Fruit fly (Drosophila melanogaster) Kc167 (cell line): ENCODE data around the gene CG10845.

Source experiments
- Myc ChIP-seq: fragments of >200 bp; optimal IDR thresholded peaks from 2 replicates; lab custom pipeline; 2017; ENCODE audit warnings: missing external identifiers
- Sin3A ChIP-seq: fragments of >200 bp; optimal IDR thresholded peaks from 2 replicates; lab custom pipeline; 2018; ENCODE audit warnings: missing external identifiers
- h ChIP-seq: fragments of >200 bp; optimal IDR thresholded peaks from 3 replicates; lab custom pipeline; 2018; ENCODE audit warnings: missing external identifiers
- insv ChIP-seq: fragments of >200 bp; optimal IDR thresholded peaks from 3 replicates; lab custom pipeline; 2018; ENCODE audit warnings: missing external identifiers
- psq ChIP-seq: fragments of >200 bp; optimal IDR thresholded peaks from 2 replicates; lab custom pipeline; 2017; ENCODE audit warnings: missing external identifiers
- ttk ChIP-seq: sonication (Bioruptor generic); optimal IDR thresholded peaks from 2 replicates; lab custom pipeline; 2017; ENCODE audit warnings: missing external identifiers

The CG10845 gene

DNA sequence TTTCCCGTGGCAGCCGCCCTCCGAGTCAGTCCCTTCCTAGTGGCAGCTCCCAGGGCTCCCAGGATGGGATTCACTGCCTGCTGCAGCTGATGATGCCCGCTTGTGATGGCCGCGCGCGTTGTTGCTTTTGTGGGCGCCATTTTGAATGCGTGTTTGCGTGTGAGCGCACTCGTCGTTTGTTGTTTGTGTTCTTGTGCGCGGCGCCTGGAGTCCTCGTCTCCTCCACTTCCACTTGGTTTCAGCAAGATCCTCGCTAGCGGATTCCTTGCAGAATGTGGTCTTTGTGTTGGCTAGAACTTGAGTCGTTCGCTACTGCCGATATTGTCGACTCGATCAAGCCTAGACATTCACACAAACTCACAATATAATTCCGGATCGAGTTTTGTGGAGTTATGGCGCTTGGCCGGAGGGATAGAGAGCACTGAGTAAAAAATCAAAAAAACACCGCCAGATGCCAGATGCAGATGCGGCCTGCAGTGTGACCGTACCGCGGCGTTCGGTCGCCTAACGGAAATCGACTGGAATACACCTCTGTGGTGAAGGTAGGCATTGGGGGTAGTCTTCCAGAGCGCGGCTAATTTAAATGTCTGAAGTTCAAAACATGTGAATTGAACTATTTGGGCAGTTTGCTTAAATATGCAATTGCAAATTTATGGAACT lies 30.4 kb upstream of the CG10845 start, which contains the start of gene CycB3:
Gene CycB3 (minus strand): TSS at position 428 of the 660 bp plus-strand sequence.
- no peak for TF ChIP-seq ttk (lab: Kevin White, UChicago)
- TF ChIP-seq Sin3A (lab: Kevin White, UChicago) = no peak
- no peak for TF ChIP-seq insv (lab: Kevin White, UChicago)
- no peak for TF ChIP-seq Myc (lab: Kevin White, UChicago)
- TF ChIP-seq h (lab: Kevin White, UChicago) = no peak
- TF ChIP-seq psq (lab: Kevin White, UChicago) = no peak

DNA sequence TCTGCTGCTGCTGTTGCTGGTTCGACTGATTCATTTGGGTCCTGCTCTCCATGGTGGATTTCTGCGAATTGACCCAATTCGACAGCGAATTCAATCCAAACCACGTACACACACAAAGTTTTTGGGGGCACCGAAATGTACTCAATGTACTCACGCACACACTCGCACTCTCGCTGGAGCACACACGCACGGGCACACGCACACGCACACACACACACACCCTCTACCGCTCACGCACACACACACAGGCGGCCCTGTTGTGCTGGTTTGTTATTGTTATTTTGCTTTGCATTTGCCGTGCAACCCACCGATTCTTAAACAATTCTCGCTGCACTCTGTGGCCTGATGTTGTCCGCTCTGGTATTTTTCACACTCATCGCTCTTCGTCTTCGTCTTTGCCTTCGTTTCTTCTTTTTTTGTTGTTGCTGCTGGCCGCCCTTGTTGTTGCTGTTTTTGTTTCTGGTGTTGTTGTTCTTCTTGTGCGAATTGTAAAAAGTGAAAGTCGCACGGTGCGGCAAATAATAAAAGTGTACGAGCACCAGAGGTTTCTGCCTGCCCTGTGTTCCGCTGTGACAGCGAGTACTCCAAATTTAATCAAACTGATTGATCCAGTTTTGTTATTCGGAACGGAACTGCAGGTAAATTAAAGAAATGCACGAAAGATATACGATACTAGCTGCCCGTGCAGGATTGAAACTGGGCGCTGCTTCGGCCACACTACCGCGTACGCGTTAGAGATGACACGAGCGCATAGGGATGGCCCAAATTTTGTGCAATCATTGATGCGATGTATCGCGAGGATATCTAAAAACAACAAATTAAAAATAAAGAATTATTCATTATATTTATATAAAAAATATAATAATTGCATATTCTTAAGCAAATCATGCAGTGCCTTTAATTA lies 24.7 kb upstream of the CG10845 start, which contains the start of gene CG3744:
Gene CG3744 (minus strand): TSS at position 716 of the 904 bp plus-strand sequence.
- TF ChIP-seq ttk (lab: Kevin White, UChicago) = no peak
- TF ChIP-seq insv (lab: Kevin White, UChicago) = no peak
- TF ChIP-seq h (lab: Kevin White, UChicago) = no peak
- no peak for TF ChIP-seq Myc (lab: Kevin White, UChicago)
- no peak for TF ChIP-seq Sin3A (lab: Kevin White, UChicago)
- no peak for TF ChIP-seq psq (lab: Kevin White, UChicago)

DNA sequence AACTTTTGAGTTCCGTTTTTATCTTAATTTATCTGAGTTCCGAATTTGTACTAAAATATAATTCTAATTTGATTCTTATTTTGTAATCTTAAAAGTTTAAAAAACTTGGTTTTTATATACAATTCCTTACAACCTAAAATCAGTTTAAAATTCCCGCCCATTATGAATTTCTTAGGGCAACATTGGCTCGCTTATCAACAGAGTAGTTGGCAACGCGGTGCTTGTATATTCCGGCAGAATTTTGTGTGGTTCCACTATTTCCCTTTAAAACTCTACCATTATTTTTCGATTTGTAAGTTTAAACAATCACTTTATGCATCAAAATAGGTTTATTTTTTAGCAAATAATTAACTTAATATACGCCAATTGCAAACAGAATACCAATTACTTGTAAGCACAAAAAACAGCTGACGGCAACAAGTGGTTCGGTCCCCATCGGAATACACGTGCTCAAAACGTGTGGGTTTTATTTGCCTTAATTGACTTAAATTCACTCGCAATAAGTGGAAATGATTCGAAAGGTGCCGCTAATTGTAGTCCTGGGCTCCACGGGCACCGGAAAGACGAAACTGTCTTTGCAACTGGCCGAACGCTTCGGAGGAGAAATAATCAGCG lies 24.0 kb upstream of the CG10845 start, which contains the start of the genes CG11089 and CG31381:
Gene CG11089 (plus strand): TSS at position 203 of the 615 bp plus-strand sequence.
Gene CG31381 (plus strand): TSS at position 203 of the 615 bp plus-strand sequence.
- TF ChIP-seq insv (lab: Kevin White, UChicago) (no peak), h (lab: Kevin White, UChicago) (no peak), Myc (lab: Kevin White, UChicago) (no peak), Sin3A (lab: Kevin White, UChicago) (no peak), psq (lab: Kevin White, UChicago) (no peak)

dm6 chr3R:24878655-24879054 lies 22.3 kb upstream of the CG10845 start:
- TF ChIP-seq ttk (lab: Kevin White, UChicago) = no peak
- no peak for TF ChIP-seq Myc (lab: Kevin White, UChicago)
- TF ChIP-seq Sin3A (lab: Kevin White, UChicago) = no peak
- TF ChIP-seq h (lab: Kevin White, UChicago) = no peak
- TF ChIP-seq insv (lab: Kevin White, UChicago) = no peak
- no peak for TF ChIP-seq psq (lab: Kevin White, UChicago)

- TF ChIP-seq insv (lab: Kevin White, UChicago) (no peak), h (lab: Kevin White, UChicago) (no peak), ttk (lab: Kevin White, UChicago) (no peak), Myc (lab: Kevin White, UChicago) (no peak), psq (lab: Kevin White, UChicago) (no peak), Sin3A (lab: Kevin White, UChicago) (no peak)
These were observed 14.4 kb upstream of the CG10845 start for dm6 chr3R:24886470-24886869.

- TF ChIP-seq Sin3A (lab: Kevin White, UChicago) = no peak
- TF ChIP-seq Myc (lab: Kevin White, UChicago) = no peak
- no peak for TF ChIP-seq ttk (lab: Kevin White, UChicago)
- TF ChIP-seq h (lab: Kevin White, UChicago) = no peak
- TF ChIP-seq insv (lab: Kevin White, UChicago) = no peak
- no peak for TF ChIP-seq psq (lab: Kevin White, UChicago)
These were observed 12.5 kb upstream of the CG10845 start for dm6 chr3R:24888418-24888817.

DNA sequence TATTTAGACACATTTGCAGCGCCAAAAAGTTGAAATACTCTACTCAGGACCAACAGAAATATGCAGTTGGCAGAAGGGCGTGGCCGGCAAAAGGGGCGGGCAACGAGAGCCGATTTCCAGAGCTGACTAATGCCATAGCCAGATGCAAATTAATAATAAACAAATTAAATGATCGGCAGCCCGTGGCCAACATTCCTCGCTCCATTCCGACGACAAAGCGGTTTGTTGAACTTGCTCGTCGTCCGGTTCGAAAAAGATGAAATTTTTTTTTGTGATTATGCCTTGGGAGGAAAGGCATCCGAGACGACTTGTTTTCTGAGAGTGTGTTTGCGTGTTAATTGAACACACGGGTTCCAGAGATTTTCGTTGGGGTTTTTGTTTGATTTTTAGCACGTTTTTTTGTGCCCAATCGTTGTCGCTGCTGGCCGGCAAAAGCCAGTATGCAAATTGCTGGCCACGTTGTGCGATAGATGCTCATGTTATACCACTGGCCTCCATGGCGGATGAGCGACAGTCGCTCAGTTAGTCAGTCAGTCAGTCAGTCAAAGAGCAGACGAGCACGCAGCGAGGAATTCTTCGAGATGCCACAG lies 11.5 kb upstream of the CG10845 start:
- no peak for TF ChIP-seq psq (lab: Kevin White, UChicago)
- TF ChIP-seq Myc (lab: Kevin White, UChicago) = no peak
- no peak for TF ChIP-seq Sin3A (lab: Kevin White, UChicago)
- no peak for TF ChIP-seq h (lab: Kevin White, UChicago)
- TF ChIP-seq ttk (lab: Kevin White, UChicago) = no peak
- no peak for TF ChIP-seq insv (lab: Kevin White, UChicago)

- TF ChIP-seq psq (lab: Kevin White, UChicago) (no peak), insv (lab: Kevin White, UChicago) (no peak), ttk (lab: Kevin White, UChicago) (no peak), h (lab: Kevin White, UChicago) (no peak), Sin3A (lab: Kevin White, UChicago) (no peak), Myc (lab: Kevin White, UChicago) (no peak)
These were observed 10.7 kb upstream of the CG10845 start for dm6 chr3R:24890217-24890616.

DNA sequence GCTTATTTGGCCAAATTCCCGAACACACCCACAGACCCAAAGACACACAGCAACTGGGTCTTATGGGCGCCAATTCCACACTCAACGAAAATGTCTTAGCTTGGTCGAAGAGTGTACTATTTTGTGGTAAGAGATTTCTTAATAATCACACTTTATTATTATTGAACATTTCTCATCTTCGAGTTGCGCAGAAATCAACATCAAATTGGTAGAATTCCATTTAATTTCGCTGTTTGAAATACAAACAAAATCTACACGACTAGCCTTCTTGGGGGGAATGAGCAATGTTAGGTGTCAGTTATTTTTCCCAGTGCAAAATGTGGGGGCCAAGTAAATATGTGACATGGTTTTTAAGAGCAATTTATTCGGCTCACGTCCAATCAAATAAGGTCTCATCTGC lies 10.0 kb upstream of the CG10845 start:
- TF ChIP-seq Sin3A (lab: Kevin White, UChicago) (no peak), Myc (lab: Kevin White, UChicago) (no peak), h (lab: Kevin White, UChicago) (no peak), psq (lab: Kevin White, UChicago) (no peak), insv (lab: Kevin White, UChicago) (no peak), ttk (lab: Kevin White, UChicago) (no peak)

- TF ChIP-seq Myc (lab: Kevin White, UChicago) = no peak
- no peak for TF ChIP-seq h (lab: Kevin White, UChicago)
- TF ChIP-seq Sin3A (lab: Kevin White, UChicago) = no peak
- no peak for TF ChIP-seq psq (lab: Kevin White, UChicago)
- no peak for TF ChIP-seq insv (lab: Kevin White, UChicago)
- no peak for TF ChIP-seq ttk (lab: Kevin White, UChicago)
These were observed 7.5 kb upstream of the CG10845 start for dm6 chr3R:24893320-24893955.
